Fruit fly (Drosophila melanogaster): ENCODE data around the gene CG31207.

dm6 chr3R:21017464-21018080 is 29.3 kb downstream of the CG31207 start, which contains the start of gene Rlip:
- peak; percentile 26 for TF ChIP-seq Crg-1 (GFP tag; optimal IDR thresholded peaks at IDR 0.05)
- TF ChIP-seq Hr96 (GFP tag; optimal IDR thresholded peaks at IDR 0.05), result peak; percentile 46
- peak; percentile 77 for TF ChIP-seq kay (GFP tag; ENCODE audit: borderline replicate concordance)
- TF ChIP-seq ovo (GFP tag; optimal IDR thresholded peaks at IDR 0.05), result no peak
- peak; percentile 36 for TF ChIP-seq CG7101 (tag; optimal IDR thresholded peaks at IDR 0.05)
- no peak for TF ChIP-seq tj (GFP tag; optimal IDR thresholded peaks at IDR 0.05)
- TF ChIP-seq cnc (optimal IDR thresholded peaks at IDR 0.05), result no peak
- TF ChIP-seq CG11617 (GFP tag; optimal IDR thresholded peaks at IDR 0.05), result no peak
- TF ChIP-seq Clk (GFP tag; optimal IDR thresholded peaks at IDR 0.05), result no peak
- TF ChIP-seq toe (GFP tag; optimal IDR thresholded peaks at IDR 0.05), result peak; percentile 57

Data from whole organism, adult.